Worm (Caenorhabditis elegans): ENCODE data around the gene slo-1.

DNA sequence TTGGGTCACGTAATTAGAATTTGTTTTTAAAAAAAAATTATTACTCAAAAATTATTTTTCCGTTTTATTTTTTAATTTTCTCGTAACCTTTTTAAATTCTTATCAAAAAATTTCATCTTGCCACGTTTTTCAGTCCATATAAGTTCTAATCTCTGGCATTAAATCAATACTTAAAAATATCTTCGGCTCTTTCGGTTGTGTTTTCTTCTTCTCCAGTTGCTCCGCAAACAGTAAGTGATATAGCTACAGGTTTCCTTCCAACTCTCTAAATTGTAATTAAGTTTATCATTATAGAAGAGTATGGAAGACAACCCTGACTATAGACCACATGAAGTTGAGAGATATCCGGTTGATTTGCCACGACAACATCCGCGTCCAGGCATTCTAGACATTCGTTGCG, 47.9 kb upstream of the slo-1 start, which contains the start of gene ZK228.1:
- TF ChIP-seq tra-4 (tag; optimal IDR thresholded peaks at IDR 0.05) (no peak), hmg-4 (GFP tag; optimal IDR thresholded peaks at IDR 0.05) (no peak), hnd-1 (tag; optimal IDR thresholded peaks at IDR 0.05) (no peak), B0310.2 (tag; optimal IDR thresholded peaks at IDR 0.05) (no peak), aly-1 (tag; optimal IDR thresholded peaks at IDR 0.05) (no peak), ama-1 (optimal IDR thresholded peaks at IDR 0.05) (no peak), flt-1 (GFP tag; IDR thresholded peaks at IDR 0.05) (no peak), sea-1 (GFP tag; conservative IDR thresholded peaks at IDR 0.05) (no peak), pes-1 (GFP tag; IDR thresholded peaks at IDR 0.05) (no peak), ceh-36 (tag; optimal IDR thresholded peaks at IDR 0.05) (no peak), scrt-1 (GFP tag; IDR thresholded peaks at IDR 0.05) (no peak), F13C5.2 (tag; optimal IDR thresholded peaks at IDR 0.05) (no peak), hmbx-1 (tag; optimal IDR thresholded peaks at IDR 0.05) (no peak), tbx-37 (GFP tag; conservative IDR thresholded peaks at IDR 0.05) (no peak)

Measured in whole organism, early embryonic.